Fruit fly (Drosophila melanogaster) whole organism, embryonic: ENCODE results near the gene Inx3.

Source experiments
- CG10543 ChIP-seq: fragments of 200-800 bp; sonication (Bioruptor generic); optimal IDR thresholded peaks from 3 replicates; lab custom pipeline; 2017; ENCODE audit warnings: missing biosample characterization, mild to moderate bottlenecking, missing genetic modification characterization, moderate library complexity
- CG10959 ChIP-seq: fragments of 200-800 bp; sonication (Bioruptor generic); IDR thresholded peaks from 2 replicates; pipeline ENCODE4 v1.3.6; 2022; ENCODE audit warnings: missing biosample characterization, missing genetic modification characterization
- CG14441 ChIP-seq: fragments of 200-800 bp; sonication (Bioruptor generic); IDR thresholded peaks from 2 replicates; pipeline ENCODE4 v1.3.6; 2022; ENCODE audit warnings: missing biosample characterization, missing genetic modification characterization
- CG15479 ChIP-seq: fragments of 200-800 bp; sonication (Bioruptor generic); optimal IDR thresholded peaks from 3 replicates; lab custom pipeline; 2019; ENCODE audit warnings: missing biosample characterization, mild to moderate bottlenecking, missing genetic modification characterization, moderate library complexity
- CG17328 ChIP-seq: fragments of 200-800 bp; sonication (Bioruptor generic); IDR thresholded peaks from 2 replicates; pipeline ENCODE4 v1.3.6; 2022; ENCODE audit warnings: missing biosample characterization, missing genetic modification characterization
- CG17359 ChIP-seq: fragments of 200-800 bp; sonication (Bioruptor generic); optimal IDR thresholded peaks from 3 replicates; lab custom pipeline; 2018; ENCODE audit warnings: missing biosample characterization, mild to moderate bottlenecking, missing genetic modification characterization, moderate library complexity
- CG17802 ChIP-seq: fragments of 200-800 bp; sonication (Bioruptor generic); optimal IDR thresholded peaks from 2 replicates; lab custom pipeline; 2018; ENCODE audit warnings: missing biosample characterization, mild to moderate bottlenecking, missing genetic modification characterization, moderate library complexity
- CG17829 ChIP-seq: fragments of 200-800 bp; optimal IDR thresholded peaks from 2 replicates; lab custom pipeline; 2019; ENCODE audit warnings: missing biosample characterization, mild to moderate bottlenecking, missing genetic modification characterization, moderate library complexity
- CG34224 ChIP-seq: fragments of 200-800 bp; sonication (Bioruptor generic); IDR thresholded peaks from 3 replicates; pipeline ENCODE4 v1.3.6; 2022; ENCODE audit warnings: missing biosample characterization, missing genetic modification characterization; ENCODE audit not compliant: partially characterized antibody
- CG4328 ChIP-seq: fragments of 200-800 bp; sonication (Bioruptor generic); optimal IDR thresholded peaks from 3 replicates; lab custom pipeline; 2017; ENCODE audit warnings: missing biosample characterization, missing genetic modification reagents, missing genetic modification characterization
- CG4707 ChIP-seq: fragments of 200-800 bp; sonication (Bioruptor generic); optimal IDR thresholded peaks from 2 replicates; lab custom pipeline; 2018; ENCODE audit warnings: missing biosample characterization, mild to moderate bottlenecking, missing genetic modification characterization, moderate library complexity
- CG8281 ChIP-seq: fragments of 200-800 bp; sonication (Bioruptor generic); optimal IDR thresholded peaks from 2 replicates; lab custom pipeline; 2018; ENCODE audit warnings: missing biosample characterization, mild to moderate bottlenecking, missing genetic modification characterization, moderate library complexity
- CG9437 ChIP-seq: fragments of 200-800 bp; sonication (Bioruptor generic); optimal IDR thresholded peaks from 2 replicates; lab custom pipeline; 2018; ENCODE audit warnings: missing biosample characterization, mild to moderate bottlenecking, missing genetic modification characterization
- CrebB ChIP-seq: fragments of 200-800 bp; sonication (Bioruptor generic); optimal IDR thresholded peaks from 3 replicates; lab custom pipeline; 2018; ENCODE audit warnings: missing biosample characterization, mild to moderate bottlenecking, missing genetic modification characterization
- E2f1 ChIP-seq: fragments of 200-800 bp; sonication (Bioruptor generic); IDR thresholded peaks from 2 replicates; pipeline ENCODE4 v1.3.6; 2022; ENCODE audit warnings: missing biosample characterization, missing genetic modification characterization
- GATAe ChIP-seq: fragments of 200-800 bp; sonication (Bioruptor generic); conservative IDR thresholded peaks from 2 replicates; pipeline ENCODE4 v1.3.6; 2022; ENCODE audit warnings: missing biosample characterization, missing genetic modification characterization
- H15 ChIP-seq: fragments of 200-800 bp; sonication (Bioruptor generic); IDR thresholded peaks from 3 replicates; pipeline ENCODE4 v1.3.6; 2022; ENCODE audit warnings: missing biosample characterization, missing genetic modification characterization
- Hand ChIP-seq: fragments of 200-800 bp; sonication (Bioruptor generic); optimal IDR thresholded peaks from 2 replicates; lab custom pipeline; 2017; ENCODE audit warnings: mild to moderate bottlenecking, missing biosample characterization, missing genetic modification reagents, missing genetic modification characterization
- HmgZ ChIP-seq: fragments of 200-800 bp; sonication (Bioruptor generic); optimal IDR thresholded peaks from 2 replicates; lab custom pipeline; 2018; ENCODE audit warnings: missing biosample characterization, mild to moderate bottlenecking, missing genetic modification characterization
- Hr51 ChIP-seq, 2 experiments: fragments of 200-800 bp; sonication (Bioruptor generic); optimal IDR thresholded peaks; 2 replicates in 1 of 2; 3 replicates in 1 of 2; lab custom pipeline; 2016 to 2018; ENCODE audit warnings: missing biosample characterization in 2 of 2, missing genetic modification characterization in 2 of 2, mild to moderate bottlenecking in 1 of 2, moderate library complexity in 1 of 2
- Kr ChIP-seq: fragments of 200-800 bp; sonication (Bioruptor generic); optimal IDR thresholded peaks from 2 replicates; lab custom pipeline; 2017; ENCODE audit warnings: missing biosample characterization, mild to moderate bottlenecking, missing genetic modification characterization
- MESR4 ChIP-seq: fragments of 200-800 bp; sonication (Bioruptor generic); optimal IDR thresholded peaks from 2 replicates; lab custom pipeline; 2018; ENCODE audit warnings: missing biosample characterization, mild to moderate bottlenecking, missing genetic modification characterization, moderate library complexity
- Meics ChIP-seq: fragments of 200-800 bp; sonication (Bioruptor generic); optimal IDR thresholded peaks from 2 replicates; lab custom pipeline; 2017; ENCODE audit warnings: missing biosample characterization, mild to moderate bottlenecking, missing genetic modification characterization
- Opbp ChIP-seq: fragments of 200-800 bp; sonication (Bioruptor generic); IDR thresholded peaks from 3 replicates; pipeline ENCODE4 v1.3.6; 2022; ENCODE audit warnings: missing biosample characterization, missing genetic modification characterization; ENCODE audit not compliant: partially characterized antibody
- Optix ChIP-seq: fragments of 200-800 bp; sonication (Bioruptor generic); IDR thresholded peaks from 3 replicates; pipeline ENCODE4 v1.3.6; 2022; ENCODE audit warnings: missing biosample characterization, missing genetic modification characterization
- Poxn ChIP-seq: fragments of 200-800 bp; sonication (Bioruptor generic); IDR thresholded peaks from 2 replicates; pipeline ENCODE4 v1.3.6; 2022; ENCODE audit warnings: missing biosample characterization, missing genetic modification characterization
- Scr ChIP-seq: fragments of 200-800 bp; sonication (Bioruptor generic); IDR thresholded peaks from 2 replicates; pipeline ENCODE4 v1.3.6; 2022; ENCODE audit warnings: missing biosample characterization, missing genetic modification characterization; ENCODE audit not compliant: partially characterized antibody
- aop ChIP-seq: fragments of 200-800 bp; sonication (Bioruptor generic); IDR thresholded peaks from 2 replicates; pipeline ENCODE4 v1.3.6; 2022; ENCODE audit warnings: missing biosample characterization, missing genetic modification characterization
- ase ChIP-seq: fragments of 200-800 bp; sonication (Bioruptor generic); IDR thresholded peaks from 3 replicates; pipeline ENCODE4 v1.3.6; 2022; ENCODE audit warnings: missing biosample characterization, missing genetic modification characterization
- bbx ChIP-seq: fragments of 200-800 bp; sonication (Bioruptor generic); IDR thresholded peaks from 2 replicates; pipeline ENCODE4 v1.3.6; 2022; ENCODE audit warnings: missing biosample characterization, missing genetic modification characterization; ENCODE audit not compliant: partially characterized antibody
- cwo ChIP-seq: fragments of 200-800 bp; sonication (Bioruptor generic); optimal IDR thresholded peaks from 3 replicates; lab custom pipeline; 2017; ENCODE audit warnings: missing biosample characterization, missing genetic modification characterization, mild to moderate bottlenecking, moderate library complexity, missing genetic modification reagents
- dm ChIP-seq: fragments of 200-800 bp; sonication (Bioruptor generic); optimal IDR thresholded peaks from 3 replicates; lab custom pipeline; 2016; ENCODE audit warnings: missing biosample characterization, missing genetic modification characterization
- dmrt11E ChIP-seq: fragments of 200-800 bp; sonication (Bioruptor generic); optimal IDR thresholded peaks from 3 replicates; lab custom pipeline; 2018; ENCODE audit warnings: missing biosample characterization, mild to moderate bottlenecking, missing genetic modification characterization, moderate library complexity
- eve ChIP-seq, 2 experiments: fragments of >200 bp; optimal IDR thresholded peaks; 2 replicates each; lab custom pipeline; 2017; ENCODE audit warnings: missing biosample characterization in 2 of 2, missing genetic modification characterization in 2 of 2
- ewg ChIP-seq: fragments of 200-800 bp; sonication (Bioruptor generic); optimal IDR thresholded peaks from 3 replicates; lab custom pipeline; 2017; ENCODE audit warnings: mild to moderate bottlenecking, missing biosample characterization, missing genetic modification reagents, missing genetic modification characterization
- hbn ChIP-seq: fragments of 200-800 bp; sonication (Bioruptor generic); IDR thresholded peaks from 2 replicates; pipeline ENCODE4 v1.3.6; 2022; ENCODE audit warnings: missing biosample characterization, missing genetic modification characterization; ENCODE audit not compliant: partially characterized antibody
- hkb ChIP-seq, 2 experiments: fragments of 200-800 bp in 1 of 2; fragments of >200 bp in 1 of 2; sonication (Bioruptor generic) in 1 of 2; IDR thresholded peaks in 1 of 2; optimal IDR thresholded peaks in 1 of 2; 2 replicates each; pipeline versions ENCODE4 v1.3.6 to Lab custom; 2017 to 2022; ENCODE audit warnings: missing biosample characterization in 1 of 2, missing genetic modification characterization in 1 of 2
- jigr1 ChIP-seq: fragments of 200-800 bp; sonication (Bioruptor generic); IDR thresholded peaks from 3 replicates; pipeline ENCODE4 v1.3.6; 2022; ENCODE audit warnings: missing biosample characterization, missing genetic modification characterization
- pan ChIP-seq, 4 experiments: fragments of >200 bp in 3 of 4; fragments of 200-800 bp in 1 of 4; sonication (Bioruptor generic) in 1 of 4; optimal IDR thresholded peaks in 3 of 4; IDR thresholded peaks in 1 of 4; 2 replicates each; pipeline versions ENCODE4 v1.3.6 to Lab custom; 2017 to 2022; ENCODE audit warnings: missing biosample characterization in 2 of 4, missing genetic modification characterization in 2 of 4, mixed read lengths in 1 of 4
- pnt ChIP-seq: fragments of 200-800 bp; sonication (Bioruptor generic); optimal IDR thresholded peaks from 3 replicates; lab custom pipeline; 2016; ENCODE audit warnings: missing biosample characterization, missing genetic modification characterization
- psq ChIP-seq: fragments of 200-800 bp; sonication (Bioruptor generic); optimal IDR thresholded peaks from 2 replicates; lab custom pipeline; 2017; ENCODE audit warnings: missing biosample characterization, missing genetic modification characterization
- rib ChIP-seq: fragments of 200-800 bp; sonication (Bioruptor generic); IDR thresholded peaks from 2 replicates; pipeline ENCODE4 v1.3.6; 2022; ENCODE audit warnings: missing biosample characterization, missing genetic modification characterization
- tin ChIP-seq: fragments of 200-800 bp; sonication (Bioruptor generic); optimal IDR thresholded peaks from 3 replicates; lab custom pipeline; 2016; ENCODE audit warnings: missing biosample characterization, missing genetic modification characterization
- tll ChIP-seq, 2 experiments: fragments of 200-800 bp in 1 of 2; fragments of >200 bp in 1 of 2; sonication (Bioruptor generic) in 1 of 2; optimal IDR thresholded peaks; 2 replicates each; lab custom pipeline; 2017 to 2019; ENCODE audit warnings: missing biosample characterization in 2 of 2, missing genetic modification characterization in 2 of 2, mild to moderate bottlenecking in 1 of 2, moderate library complexity in 1 of 2
- tup ChIP-seq: fragments of 200-800 bp; sonication (Bioruptor generic); optimal IDR thresholded peaks from 2 replicates; lab custom pipeline; 2016; ENCODE audit warnings: missing biosample characterization, mild to moderate bottlenecking, missing genetic modification characterization, moderate library complexity
- z ChIP-seq: fragments of 200-800 bp; sonication (Bioruptor generic); IDR thresholded peaks from 3 replicates; pipeline ENCODE4 v1.3.6; 2022; ENCODE audit warnings: missing biosample characterization, missing genetic modification characterization
- zf30C ChIP-seq: fragments of 200-800 bp; sonication (Bioruptor generic); optimal IDR thresholded peaks from 3 replicates; lab custom pipeline; 2018; ENCODE audit warnings: missing biosample characterization, mild to moderate bottlenecking, missing genetic modification characterization
- zfh2 ChIP-seq: fragments of 200-800 bp; sonication (Bioruptor generic); optimal IDR thresholded peaks from 2 replicates; lab custom pipeline; 2016; ENCODE audit warnings: missing biosample characterization, missing genetic modification characterization

The Inx3 gene

dm6 chr3R:28859058-28859526, at the start of gene Inx3 (continued):
- no peak for TF ChIP-seq CG14441 (GFP tag; lab: Robert Waterston, UW)
- TF ChIP-seq CG17328 (GFP tag; lab: Robert Waterston, UW): 0 out of 2 replicates have a peak, but pooled peaks have one; percentile 32
- TF ChIP-seq CG4328: no peak
- TF ChIP-seq zfh2 (GFP tag; lab: Kevin White, UChicago): no peak
- no peak for TF ChIP-seq aop
- TF ChIP-seq ewg (GFP tag; lab: Kevin White, UChicago): no peak
- TF ChIP-seq z (GFP tag; lab: Robert Waterston, UW): peak; percentile 86
- TF ChIP-seq tll (GFP tag; optimal IDR thresholded peaks at IDR 0.05; lab: Kevin White, UChicago): no peak
- no peak for TF ChIP-seq CG10959
- no peak for TF ChIP-seq GATAe (GFP tag; lab: Robert Waterston, UW)
- no peak for TF ChIP-seq HmgZ (tag; lab: Kevin White, UChicago)
- TF ChIP-seq tin: no peak
- no peak for TF ChIP-seq jigr1 (GFP tag; lab: Robert Waterston, UW)
- TF ChIP-seq Scr (GFP tag; lab: Robert Waterston, UW): no peak; the same call in 1 of the 2 replicates
- TF ChIP-seq eve (GFP tag; optimal IDR thresholded peaks at IDR 0.05; lab: Kevin White, UChicago): no peak
- no peak for TF ChIP-seq E2f1 (GFP tag; lab: Robert Waterston, UW)
- TF ChIP-seq CG15479 (GFP tag; lab: Kevin White, UChicago): peak; percentile 92
- no peak for TF ChIP-seq dm (GFP tag; lab: Kevin White, UChicago)
- TF ChIP-seq CG17829 (tag; lab: Kevin White, UChicago): peak; percentile 35
- TF ChIP-seq MESR4 (GFP tag; lab: Kevin White, UChicago): peak; percentile 21
- TF ChIP-seq CG34224 (GFP tag; lab: Robert Waterston, UW): no peak
- no peak for TF ChIP-seq dmrt11E
- peak; percentile 31; the same call in 1 of the 3 replicates for TF ChIP-seq Optix (GFP tag; lab: Robert Waterston, UW)
- no peak for TF ChIP-seq CG9437 (GFP tag; lab: Kevin White, UChicago)
- no peak for TF ChIP-seq hkb (optimal IDR thresholded peaks at IDR 0.05; lab: Kevin White, UChicago)
- 0 out of 2 replicates have a peak, but pooled peaks have one; percentile 10 for TF ChIP-seq hkb (GFP tag; IDR thresholded peaks at IDR 0.05; lab: Robert Waterston, UW)
- no peak for TF ChIP-seq Hand (GFP tag; lab: Kevin White, UChicago)
- TF ChIP-seq cwo (GFP tag; lab: Kevin White, UChicago): no peak
- TF ChIP-seq ase (GFP tag; lab: Robert Waterston, UW): 0 out of 3 replicates have a peak, but pooled peaks have one; percentile 25
- no peak for TF ChIP-seq pnt (GFP tag; lab: Kevin White, UChicago)
- TF ChIP-seq Poxn (GFP tag; lab: Robert Waterston, UW): no peak
- TF ChIP-seq CG8281 (tag; lab: Kevin White, UChicago): no peak
- TF ChIP-seq rib (GFP tag; lab: Robert Waterston, UW): peak; percentile 69; the same call in 1 of the 2 replicates
- TF ChIP-seq psq (GFP tag; lab: Kevin White, UChicago): no peak
- TF ChIP-seq tup: no peak
- peak; percentile 38 for TF ChIP-seq CG10543 (GFP tag; lab: Kevin White, UChicago)
- TF ChIP-seq Hr51 (GFP tag; optimal IDR thresholded peaks at IDR 0.05; lab: Kevin White, UChicago): peak in 1 of 2 experiments; percentile 1
- TF ChIP-seq CG17359 (tag; lab: Kevin White, UChicago): no peak
- peak; percentile 44; the same call in 1 of the 3 replicates for TF ChIP-seq Opbp (GFP tag; lab: Robert Waterston, UW)
- TF ChIP-seq H15 (GFP tag; lab: Robert Waterston, UW): no peak
- peak; percentile 48; the same call in 1 of the 2 replicates for TF ChIP-seq bbx
- peak; percentile 13 for TF ChIP-seq CrebB (tag; lab: Kevin White, UChicago)
- TF ChIP-seq pan (optimal IDR thresholded peaks at IDR 0.05; lab: Kevin White, UChicago): no peak
- no peak for TF ChIP-seq pan (GFP tag; optimal IDR thresholded peaks at IDR 0.05 in 1 of 2, IDR thresholded peaks at IDR 0.05 in 1 of 2)
- TF ChIP-seq CG17802 (tag; lab: Kevin White, UChicago): no peak
- TF ChIP-seq Meics: peak; percentile 5
- no peak for TF ChIP-seq zf30C
- TF ChIP-seq CG4707 (GFP tag; lab: Kevin White, UChicago): no peak
- TF ChIP-seq Kr (GFP tag; lab: Kevin White, UChicago): peak; percentile 71
- peak; percentile 34; the same call in 1 of the 2 replicates for TF ChIP-seq hbn (GFP tag; lab: Robert Waterston, UW)
